Worm (Caenorhabditis elegans) whole organism, mixed stage, embryonic: ENCODE data around the gene B0563.8.

Source experiments
- M03D4.4 ChIP-seq: sonication (generic microtip); optimal IDR thresholded peaks from 2 replicates; lab custom pipeline; 2017; ENCODE audit warnings: mild to moderate bottlenecking, missing genetic modification characterization, missing compliant biosample characterization
- bed-3 ChIP-seq: fragments of 200-800 bp; sonication (Bioruptor generic); optimal IDR thresholded peaks from 3 replicates; lab custom pipeline; 2018; ENCODE audit warnings: mild to moderate bottlenecking, missing genetic modification characterization, moderate library complexity, missing compliant biosample characterization
- blmp-1 ChIP-seq: fragments of 150-350 bp; optimal IDR thresholded peaks from 2 replicates; lab custom pipeline; 2014; ENCODE audit warnings: missing biosample characterization, missing genetic modification characterization
- ceh-39 ChIP-seq: fragments of 150-350 bp; optimal IDR thresholded peaks from 2 replicates; lab custom pipeline; 2014; ENCODE audit warnings: missing biosample characterization, missing genetic modification characterization
- ceh-43 ChIP-seq: fragments of 200-800 bp; sonication (Bioruptor generic); optimal IDR thresholded peaks from 2 replicates; lab custom pipeline; 2018; ENCODE audit warnings: mild to moderate bottlenecking, missing genetic modification characterization, moderate library complexity, missing compliant biosample characterization
- ceh-83 ChIP-seq: fragments of 200-800 bp; sonication (Bioruptor generic); optimal IDR thresholded peaks from 2 replicates; lab custom pipeline; 2018; ENCODE audit warnings: mild to moderate bottlenecking, missing genetic modification characterization, missing compliant biosample characterization
- ces-1 ChIP-seq: fragments of 150-350 bp; optimal IDR thresholded peaks from 2 replicates; lab custom pipeline; 2014; ENCODE audit warnings: missing biosample characterization, missing genetic modification reagents, missing genetic modification characterization
- cnd-1 ChIP-seq: fragments of 200-800 bp; sonication (Bioruptor generic); optimal IDR thresholded peaks from 2 replicates; lab custom pipeline; 2018; ENCODE audit warnings: mild to moderate bottlenecking, missing genetic modification characterization, missing compliant biosample characterization
- drap-1 ChIP-seq: fragments of 200-800 bp; sonication (Bioruptor generic); optimal IDR thresholded peaks from 3 replicates; lab custom pipeline; 2018; ENCODE audit warnings: mild to moderate bottlenecking, missing genetic modification characterization, missing compliant biosample characterization
- elt-1 ChIP-seq: sonication (generic microtip); optimal IDR thresholded peaks from 2 replicates; lab custom pipeline; 2017; ENCODE audit warnings: missing genetic modification characterization, mild to moderate bottlenecking, missing compliant biosample characterization, antibody characterized with exemption, moderate library complexity, borderline replicate concordance; ENCODE audit not compliant: insufficient read depth
- elt-3 ChIP-seq: fragments of 150-350 bp; optimal IDR thresholded peaks from 2 replicates; lab custom pipeline; 2014; ENCODE audit warnings: missing biosample characterization, missing genetic modification characterization
- flh-1 ChIP-seq: fragments of 200-800 bp; sonication (Bioruptor generic); optimal IDR thresholded peaks from 2 replicates; lab custom pipeline; 2018; ENCODE audit warnings: mild to moderate bottlenecking, missing genetic modification characterization, moderate library complexity, missing compliant biosample characterization
- ham-2 ChIP-seq: fragments of 200-800 bp; sonication (Bioruptor generic); optimal IDR thresholded peaks from 2 replicates; lab custom pipeline; 2018; ENCODE audit warnings: mild to moderate bottlenecking, missing genetic modification characterization, missing compliant biosample characterization
- hlh-1 ChIP-seq: fragments of 150-350 bp; optimal IDR thresholded peaks from 2 replicates; lab custom pipeline; 2014; ENCODE audit warnings: missing biosample characterization, missing genetic modification reagents, missing genetic modification characterization
- lin-13 ChIP-seq: fragments of 150-350 bp; optimal IDR thresholded peaks from 2 replicates; lab custom pipeline; 2014; ENCODE audit warnings: missing biosample characterization, missing genetic modification characterization
- lin-32 ChIP-seq: fragments of 200-800 bp; sonication (Bioruptor generic); optimal IDR thresholded peaks from 2 replicates; lab custom pipeline; 2018; ENCODE audit warnings: mild to moderate bottlenecking, missing genetic modification characterization, missing compliant biosample characterization
- lsy-2 ChIP-seq: fragments of 150-350 bp; optimal IDR thresholded peaks from 2 replicates; lab custom pipeline; 2014; ENCODE audit warnings: missing biosample characterization, missing genetic modification characterization
- mab-5 ChIP-seq: fragments of 150-350 bp; optimal IDR thresholded peaks from 2 replicates; lab custom pipeline; 2014; ENCODE audit warnings: missing biosample characterization, missing genetic modification characterization
- mep-1 ChIP-seq: fragments of 150-350 bp; optimal IDR thresholded peaks from 2 replicates; lab custom pipeline; 2017; ENCODE audit warnings: missing biosample characterization, missing genetic modification reagents, missing genetic modification characterization, inconsistent platforms
- mls-2 ChIP-seq: sonication (generic microtip); optimal IDR thresholded peaks from 2 replicates; lab custom pipeline; 2016; ENCODE audit warnings: mild to moderate bottlenecking, missing genetic modification characterization, moderate library complexity, missing compliant biosample characterization
- nhr-12 ChIP-seq: fragments of 150-350 bp; optimal IDR thresholded peaks from 2 replicates; lab custom pipeline; 2014; ENCODE audit warnings: missing biosample characterization, missing genetic modification characterization
- nhr-2 ChIP-seq: fragments of 150-350 bp; optimal IDR thresholded peaks from 2 replicates; lab custom pipeline; 2014; ENCODE audit warnings: missing biosample characterization, missing genetic modification characterization
- nhr-237 ChIP-seq: fragments of 150-350 bp; optimal IDR thresholded peaks from 2 replicates; lab custom pipeline; 2014; ENCODE audit warnings: missing biosample characterization, missing genetic modification characterization
- nhr-28 ChIP-seq: fragments of 150-350 bp; optimal IDR thresholded peaks from 2 replicates; lab custom pipeline; 2014; ENCODE audit warnings: missing biosample characterization, missing genetic modification characterization
- nhr-76 ChIP-seq: sonication (generic microtip); optimal IDR thresholded peaks from 2 replicates; lab custom pipeline; 2017; ENCODE audit warnings: missing biosample characterization, missing genetic modification characterization
- sem-2 ChIP-seq: fragments of 200-800 bp; sonication (Bioruptor generic); optimal IDR thresholded peaks from 2 replicates; lab custom pipeline; 2018; ENCODE audit warnings: mild to moderate bottlenecking, missing genetic modification characterization, missing compliant biosample characterization
- snpc-4 ChIP-seq: fragments of 150-350 bp; optimal IDR thresholded peaks from 2 replicates; lab custom pipeline; 2014; ENCODE audit warnings: missing biosample characterization, missing genetic modification characterization
- sptf-1 ChIP-seq: sonication (generic microtip); optimal IDR thresholded peaks from 2 replicates; lab custom pipeline; 2017; ENCODE audit warnings: mild to moderate bottlenecking, missing genetic modification characterization, moderate library complexity, missing compliant biosample characterization
- tbx-8 ChIP-seq: fragments of 200-800 bp; sonication (Bioruptor generic); optimal IDR thresholded peaks from 2 replicates; lab custom pipeline; 2018; ENCODE audit warnings: mild to moderate bottlenecking, missing genetic modification characterization, moderate library complexity, missing compliant biosample characterization
- unc-39 ChIP-seq: fragments of 150-350 bp; optimal IDR thresholded peaks from 2 replicates; lab custom pipeline; 2014; ENCODE audit warnings: missing biosample characterization, missing genetic modification characterization
- unc-62 ChIP-seq: fragments of 150-350 bp; optimal IDR thresholded peaks from 2 replicates; lab custom pipeline; 2014; ENCODE audit warnings: missing biosample characterization, missing genetic modification reagents, missing genetic modification characterization

The B0563.8 gene

DNA sequence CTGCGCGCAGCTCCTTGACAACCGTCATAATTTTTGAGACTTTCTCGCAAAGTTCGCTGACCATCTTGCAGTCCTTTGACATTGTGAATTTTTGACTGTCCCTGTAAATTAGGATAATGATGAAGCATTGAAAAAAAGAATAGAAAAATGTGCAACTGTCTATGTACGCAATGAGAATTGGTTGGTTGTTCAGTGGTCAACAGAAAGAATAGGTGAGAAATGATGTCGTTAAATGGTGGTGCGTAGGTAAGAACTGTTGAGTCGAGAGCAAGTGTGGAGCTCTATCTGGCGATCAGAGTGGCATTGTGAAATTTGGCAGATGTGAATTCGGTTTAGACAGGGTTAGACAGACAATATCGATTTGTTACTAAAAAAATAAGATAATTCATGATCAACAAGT is at the start of gene B0563.8:
TSS of gene B0563.8 (minus strand) at position 101 of the 400 bp plus-strand sequence.
- TF ChIP-seq sptf-1 = no peak
- no peak for TF ChIP-seq ceh-39 (tag; lab: Kevin White, UChicago)
- TF ChIP-seq nhr-2 (tag; lab: Kevin White, UChicago) = no peak
- TF ChIP-seq tbx-8 (GFP tag; lab: Kevin White, UChicago) = no peak
- TF ChIP-seq snpc-4 (tag; lab: Kevin White, UChicago) = no peak
- no peak for TF ChIP-seq mab-5 (tag; lab: Kevin White, UChicago)
- TF ChIP-seq ham-2 (GFP tag; lab: Kevin White, UChicago) = no peak
- TF ChIP-seq elt-1 (tag; lab: Kevin White, UChicago) = no peak
- TF ChIP-seq nhr-28 (tag; lab: Kevin White, UChicago) = no peak
- TF ChIP-seq blmp-1 (tag; lab: Kevin White, UChicago) = no peak
- no peak for TF ChIP-seq unc-62 (GFP tag; lab: Kevin White, UChicago)
- TF ChIP-seq cnd-1 (tag; lab: Kevin White, UChicago) = no peak
- TF ChIP-seq unc-39 = no peak
- TF ChIP-seq ceh-83 (GFP tag; lab: Kevin White, UChicago) = no peak
- no peak for TF ChIP-seq lin-13 (tag; lab: Kevin White, UChicago)

DNA sequence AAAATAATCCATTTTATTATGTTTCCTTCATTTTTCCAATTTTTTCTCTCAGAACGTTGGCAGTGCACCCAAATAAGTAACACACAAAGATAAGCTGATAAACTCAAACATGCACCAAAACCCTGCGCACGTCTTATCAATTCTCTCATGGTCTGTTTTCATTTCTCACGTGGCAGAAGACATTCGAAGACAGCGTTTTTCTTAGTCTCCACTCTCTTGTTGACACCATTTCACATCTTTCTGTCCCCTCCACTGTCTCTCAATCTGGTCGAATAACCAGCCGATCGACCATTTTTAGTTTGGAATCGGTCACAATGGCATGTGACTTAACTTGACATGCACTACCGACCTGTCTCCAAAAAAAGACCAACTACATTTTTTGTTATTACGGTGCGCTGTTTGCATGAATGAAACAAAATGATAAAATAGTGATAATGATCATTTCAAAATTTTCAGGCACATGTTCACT is 39.6 kb upstream of the B0563.8 start, which contains the start of gene C35B8.3:
TSS of gene C35B8.3 (plus strand) at position 51 of the 469 bp plus-strand sequence.
- no peak for TF ChIP-seq unc-62 (GFP tag; lab: Kevin White, UChicago)
- no peak for TF ChIP-seq lin-13 (tag; lab: Kevin White, UChicago)
- no peak for TF ChIP-seq bed-3
- no peak for TF ChIP-seq lin-32 (GFP tag; lab: Kevin White, UChicago)
- no peak for TF ChIP-seq nhr-76
- TF ChIP-seq sptf-1 = no peak
- no peak for TF ChIP-seq hlh-1
- TF ChIP-seq elt-3 (tag; lab: Kevin White, UChicago) = no peak
- no peak for TF ChIP-seq lsy-2 (tag; lab: Kevin White, UChicago)

DNA sequence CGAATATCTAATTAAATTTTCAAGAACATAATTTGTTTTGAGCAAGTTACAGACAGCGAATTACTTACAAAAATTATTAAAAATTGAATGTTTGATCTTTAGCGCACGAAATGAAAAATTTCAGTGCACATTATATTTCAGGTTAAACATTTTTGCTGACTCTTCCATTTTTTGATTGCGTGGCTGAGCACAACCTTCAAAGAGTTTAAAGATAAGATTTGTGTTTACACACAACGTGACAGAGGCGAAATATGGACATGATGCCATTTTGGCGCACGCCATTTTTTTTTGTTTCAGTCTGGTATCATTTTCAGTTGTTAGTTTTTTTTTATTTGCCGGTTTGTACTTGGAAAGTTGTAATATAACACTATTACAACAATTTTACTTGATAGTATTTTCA is 38.4 kb upstream of the B0563.8 start:
- TF ChIP-seq ceh-83 (GFP tag; lab: Kevin White, UChicago) (no peak), mab-5 (tag; lab: Kevin White, UChicago) (no peak), blmp-1 (tag; lab: Kevin White, UChicago) (no peak), elt-3 (tag; lab: Kevin White, UChicago) (no peak), sem-2 (GFP tag; lab: Kevin White, UChicago) (no peak), lin-32 (GFP tag; lab: Kevin White, UChicago) (no peak), ceh-39 (tag; lab: Kevin White, UChicago) (no peak), nhr-2 (tag; lab: Kevin White, UChicago) (no peak), ham-2 (GFP tag; lab: Kevin White, UChicago) (no peak)
- TF ChIP-seq, all 35 proteins: peak for 0

DNA sequence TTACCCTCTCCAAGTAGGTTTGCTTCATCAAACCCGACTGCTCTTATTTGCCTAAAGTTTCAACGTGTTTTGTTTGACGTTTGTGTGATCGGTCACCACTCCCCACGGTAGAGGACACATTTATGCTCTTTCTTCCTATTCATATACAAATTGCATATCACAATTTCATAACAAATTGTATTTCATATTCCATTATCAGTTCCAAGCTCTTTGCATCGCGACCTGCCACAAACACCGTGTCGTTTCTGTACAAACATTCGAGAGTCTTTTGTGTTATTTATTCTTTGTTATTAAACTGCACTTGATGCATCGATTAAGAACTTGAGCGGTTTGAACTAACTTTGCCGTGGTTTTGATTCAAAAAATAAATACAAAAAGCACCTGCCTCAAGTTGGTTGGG is 35.8 kb upstream of the B0563.8 start:
- TF ChIP-seq unc-62 (GFP tag; lab: Kevin White, UChicago) (no peak), ces-1 (GFP tag; lab: Kevin White, UChicago) (no peak), nhr-237 (no peak), lsy-2 (tag; lab: Kevin White, UChicago) (no peak), cnd-1 (tag; lab: Kevin White, UChicago) (no peak), snpc-4 (tag; lab: Kevin White, UChicago) (no peak), flh-1 (no peak), nhr-2 (tag; lab: Kevin White, UChicago) (no peak), M03D4.4 (tag; lab: Kevin White, UChicago) (no peak), sem-2 (GFP tag; lab: Kevin White, UChicago) (no peak), drap-1 (GFP tag; lab: Kevin White, UChicago) (no peak), hlh-1 (no peak)

DNA sequence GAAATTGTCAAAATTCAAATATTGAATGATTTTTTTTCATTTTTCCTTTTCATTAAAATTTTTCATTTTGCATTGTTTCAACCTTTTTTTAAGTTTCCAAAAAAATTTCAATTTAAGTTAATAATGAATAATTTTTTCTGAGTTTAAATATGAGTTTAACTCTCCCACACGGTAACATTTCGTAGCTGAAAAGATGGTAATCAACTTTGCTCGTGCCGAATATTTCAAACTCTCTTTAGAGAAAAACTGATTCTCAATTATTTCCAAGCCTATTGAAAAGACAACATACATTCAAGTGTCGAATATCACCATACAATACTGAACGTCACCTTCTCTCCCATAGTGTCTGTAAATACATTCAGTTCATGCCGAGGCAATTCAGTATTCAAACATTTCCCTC is 34.6 kb upstream of the B0563.8 start:
- no peak for TF ChIP-seq ces-1 (GFP tag; lab: Kevin White, UChicago)
- TF ChIP-seq tbx-8 (GFP tag; lab: Kevin White, UChicago) = no peak
- TF ChIP-seq sem-2 (GFP tag; lab: Kevin White, UChicago) = no peak
- TF ChIP-seq mep-1 = no peak
- no peak for TF ChIP-seq ceh-43 (GFP tag; lab: Kevin White, UChicago)
- TF ChIP-seq flh-1 = no peak
- no peak for TF ChIP-seq ceh-39 (tag; lab: Kevin White, UChicago)
- no peak for TF ChIP-seq elt-3 (tag; lab: Kevin White, UChicago)
- TF ChIP-seq sptf-1 = no peak
- no peak for TF ChIP-seq blmp-1 (tag; lab: Kevin White, UChicago)
- TF ChIP-seq bed-3 = no peak
- TF ChIP-seq lsy-2 (tag; lab: Kevin White, UChicago) = no peak
- TF ChIP-seq mls-2 = no peak
- no peak for TF ChIP-seq ceh-83 (GFP tag; lab: Kevin White, UChicago)
- no peak for TF ChIP-seq elt-1 (tag; lab: Kevin White, UChicago)
- no peak for TF ChIP-seq snpc-4 (tag; lab: Kevin White, UChicago)
- no peak for TF ChIP-seq drap-1 (GFP tag; lab: Kevin White, UChicago)
- TF ChIP-seq nhr-12 = no peak
- no peak for TF ChIP-seq unc-62 (GFP tag; lab: Kevin White, UChicago)
- TF ChIP-seq unc-39 = no peak
